Worm (Caenorhabditis elegans) whole organism, L4 larva: ENCODE results near the gene bbln-1.

Experiments used
- D1046.2 ChIP-seq: fragments of 200-800 bp; sonication (Bioruptor generic); IDR thresholded peaks from 2 replicates; pipeline ENCODE4 v1.3.6; 2022; ENCODE audit warnings: missing genetic modification characterization, missing compliant biosample characterization
- T26A8.4 ChIP-seq: fragments of 200-800 bp; sonication (Bioruptor generic); IDR thresholded peaks from 2 replicates; pipeline ENCODE4 v1.3.6; 2022; ENCODE audit warnings: missing genetic modification characterization, missing compliant biosample characterization
- Y5F2A.4 ChIP-seq: fragments of 200-800 bp; sonication (Bioruptor generic); optimal IDR thresholded peaks from 2 replicates; lab custom pipeline; 2018; ENCODE audit warnings: mild to moderate bottlenecking, missing genetic modification characterization, missing compliant biosample characterization
- ZK546.5 ChIP-seq, 2 experiments: sonication (generic microtip); optimal IDR thresholded peaks; 2 replicates each; lab custom pipeline; 2017; ENCODE audit warnings: missing biosample characterization in 2 of 2, missing genetic modification characterization in 2 of 2
- aha-1 ChIP-seq: fragments of 150-350 bp; peaks from one replicate; lab custom pipeline; 2014; ENCODE audit warnings: missing biosample characterization, missing genetic modification characterization
- aly-2 ChIP-seq: sonication (generic microtip); optimal IDR thresholded peaks from 2 replicates; lab custom pipeline; 2018; ENCODE audit warnings: missing biosample characterization, missing genetic modification characterization
- arid-1 ChIP-seq: fragments of 200-800 bp; sonication (Bioruptor generic); conservative IDR thresholded peaks from 2 replicates; pipeline ENCODE4 v1.3.6; 2022; ENCODE audit warnings: missing genetic modification reagents, missing genetic modification characterization, missing compliant biosample characterization
- attf-4 ChIP-seq: sonication (generic microtip); optimal IDR thresholded peaks from 3 replicates; lab custom pipeline; 2017; ENCODE audit warnings: missing biosample characterization, missing genetic modification characterization
- ceh-82 ChIP-seq: sonication (generic microtip); optimal IDR thresholded peaks from 2 replicates; lab custom pipeline; 2017; ENCODE audit warnings: missing biosample characterization, missing genetic modification characterization
- ces-1 ChIP-seq: fragments of 150-350 bp; sonication (generic microtip); optimal IDR thresholded peaks from 4 replicates; lab custom pipeline; 2014; ENCODE audit warnings: missing biosample characterization, missing genetic modification reagents, missing genetic modification characterization
- cey-2 ChIP-seq: sonication (generic microtip); optimal IDR thresholded peaks from 3 replicates; lab custom pipeline; 2017; ENCODE audit warnings: missing genetic modification characterization, mild to moderate bottlenecking, missing compliant biosample characterization, antibody characterized with exemption, borderline replicate concordance; ENCODE audit not compliant: insufficient read depth
- daf-12 ChIP-seq: fragments of 150-350 bp; optimal IDR thresholded peaks from 2 replicates; lab custom pipeline; 2014; ENCODE audit warnings: missing biosample characterization, missing genetic modification reagents, missing genetic modification characterization
- daf-16 ChIP-seq, 3 experiments: sonication (generic microtip); optimal IDR thresholded peaks; 2 replicates each; lab custom pipeline; 2016 to 2017; ENCODE audit warnings: missing genetic modification characterization in 3 of 3, missing genetic modification reagents in 3 of 3, mild to moderate bottlenecking in 2 of 3, missing compliant biosample characterization in 2 of 3, missing biosample characterization in 1 of 3, moderate library complexity in 1 of 3
- dmd-6 ChIP-seq: fragments of 200-800 bp; sonication (Bioruptor generic); IDR thresholded peaks from 2 replicates; pipeline ENCODE4 v1.3.6; 2022; ENCODE audit warnings: missing genetic modification reagents, missing genetic modification characterization, missing compliant biosample characterization
- dmd-8 ChIP-seq: fragments of 200-800 bp; sonication (Bioruptor generic); IDR thresholded peaks from 2 replicates; pipeline ENCODE4 v1.3.6; 2022; ENCODE audit warnings: missing genetic modification characterization, missing compliant biosample characterization
- dpl-1 ChIP-seq: fragments of 150-350 bp; optimal IDR thresholded peaks from 2 replicates; lab custom pipeline; 2014; ENCODE audit warnings: missing biosample characterization, missing genetic modification reagents, missing genetic modification characterization
- egl-27 ChIP-seq: sonication (generic microtip); optimal IDR thresholded peaks from 3 replicates; lab custom pipeline; 2017; ENCODE audit warnings: missing biosample characterization, missing genetic modification reagents, missing genetic modification characterization
- fkh-10 ChIP-seq: fragments of 150-350 bp; optimal IDR thresholded peaks from 2 replicates; lab custom pipeline; 2014; ENCODE audit warnings: missing biosample characterization, missing genetic modification reagents, missing genetic modification characterization
- hif-1 ChIP-seq, 2 experiments: sonication (generic microtip); optimal IDR thresholded peaks; 2 replicates each; lab custom pipeline; 2016 to 2017; ENCODE audit warnings: missing compliant biosample characterization in 2 of 2, missing genetic modification characterization in 2 of 2, missing genetic modification reagents in 2 of 2, missing genotype in 2 of 2, mild to moderate bottlenecking in 1 of 2
- hlh-11 ChIP-seq: fragments of 200-800 bp; sonication (Bioruptor generic); optimal IDR thresholded peaks from 2 replicates; lab custom pipeline; 2018; ENCODE audit warnings: mild to moderate bottlenecking, missing genetic modification characterization, missing compliant biosample characterization
- hlh-30 ChIP-seq: sonication (generic microtip); optimal IDR thresholded peaks from 2 replicates; lab custom pipeline; 2017; ENCODE audit warnings: antibody characterized with exemption, mild to moderate bottlenecking, missing genetic modification characterization, missing compliant biosample characterization; ENCODE audit not compliant: insufficient read depth
- hmg-1.1 ChIP-seq: fragments of 200-800 bp; sonication (Bioruptor generic); IDR thresholded peaks from 2 replicates; pipeline ENCODE4 v1.3.6; 2022; ENCODE audit warnings: missing genetic modification reagents, missing genetic modification characterization, missing compliant biosample characterization
- jun-1 ChIP-seq: fragments of 150-350 bp; optimal IDR thresholded peaks from 2 replicates; lab custom pipeline; 2014; ENCODE audit warnings: missing biosample characterization, missing genetic modification reagents, missing genetic modification characterization
- lin-13 ChIP-seq: fragments of 150-350 bp; optimal IDR thresholded peaks from 2 replicates; lab custom pipeline; 2014; ENCODE audit warnings: missing biosample characterization, missing genetic modification reagents, missing genetic modification characterization
- lin-15B ChIP-seq: fragments of 150-350 bp; sonication (generic microtip); optimal IDR thresholded peaks from 3 replicates; lab custom pipeline; 2014; ENCODE audit warnings: missing biosample characterization, missing genetic modification characterization
- lsy-2 ChIP-seq, 2 experiments: fragments of 150-350 bp in 1 of 2; sonication (generic microtip) in 1 of 2; optimal IDR thresholded peaks; 2 replicates each; lab custom pipeline; 2014 to 2017; ENCODE audit warnings: missing biosample characterization in 2 of 2, missing genetic modification characterization in 2 of 2
- mep-1 ChIP-seq: fragments of 150-350 bp; sonication (generic microtip); optimal IDR thresholded peaks from 3 replicates; lab custom pipeline; 2014; ENCODE audit warnings: missing biosample characterization, missing genetic modification characterization
- mes-2 ChIP-seq: sonication (generic microtip); optimal IDR thresholded peaks from 2 replicates; lab custom pipeline; 2016; ENCODE audit warnings: missing genotype, mild to moderate bottlenecking, missing genetic modification characterization, missing compliant biosample characterization; ENCODE audit not compliant: poor library complexity, severe bottlenecking
- mxl-3 ChIP-seq: fragments of 200-800 bp; sonication (Bioruptor generic); optimal IDR thresholded peaks from 2 replicates; lab custom pipeline; 2018; ENCODE audit warnings: mild to moderate bottlenecking, missing genetic modification characterization, missing compliant biosample characterization
- nhr-102 ChIP-seq: sonication (generic microtip); optimal IDR thresholded peaks from 2 replicates; lab custom pipeline; 2016; ENCODE audit warnings: mild to moderate bottlenecking, missing genetic modification characterization, moderate library complexity, missing compliant biosample characterization
- nhr-111 ChIP-seq: fragments of 200-800 bp; sonication (Bioruptor generic); optimal IDR thresholded peaks from 2 replicates; lab custom pipeline; 2018; ENCODE audit warnings: mild to moderate bottlenecking, missing genetic modification characterization, missing compliant biosample characterization
- nhr-25 ChIP-seq: sonication (generic microtip); optimal IDR thresholded peaks from 2 replicates; lab custom pipeline; 2017; ENCODE audit warnings: missing genetic modification characterization, mild to moderate bottlenecking, missing compliant biosample characterization, antibody characterized with exemption, moderate library complexity, borderline replicate concordance; ENCODE audit not compliant: insufficient read depth
- nhr-28 ChIP-seq: fragments of 150-350 bp; optimal IDR thresholded peaks from 2 replicates; lab custom pipeline; 2014; ENCODE audit warnings: missing biosample characterization, missing genetic modification characterization
- nhr-42 ChIP-seq: fragments of 200-800 bp; sonication (Bioruptor generic); IDR thresholded peaks from 2 replicates; pipeline ENCODE4 v1.3.6; 2022; ENCODE audit warnings: missing genetic modification characterization, missing compliant biosample characterization
- nhr-48 ChIP-seq: sonication (generic microtip); optimal IDR thresholded peaks from 2 replicates; lab custom pipeline; 2016; ENCODE audit warnings: mild to moderate bottlenecking, missing genetic modification characterization, missing compliant biosample characterization
- php-3 ChIP-seq: fragments of 200-800 bp; sonication (Bioruptor generic); IDR thresholded peaks from 2 replicates; pipeline ENCODE4 v1.3.6; 2022; ENCODE audit warnings: missing genetic modification reagents, missing genetic modification characterization, missing compliant biosample characterization
- rbr-2 ChIP-seq: sonication (generic microtip); optimal IDR thresholded peaks from 2 replicates; lab custom pipeline; 2016; ENCODE audit warnings: missing genotype, missing genetic modification characterization, missing compliant biosample characterization
- sdz-12 ChIP-seq: fragments of 200-800 bp; sonication (Bioruptor generic); optimal IDR thresholded peaks from 2 replicates; lab custom pipeline; 2018; ENCODE audit warnings: mild to moderate bottlenecking, missing genetic modification characterization, missing compliant biosample characterization
- set-16 ChIP-seq: fragments of 200-800 bp; sonication (Bioruptor generic); IDR thresholded peaks from 2 replicates; pipeline ENCODE4 v1.3.6; 2022; ENCODE audit warnings: missing genetic modification reagents, missing genetic modification characterization, missing compliant biosample characterization
- skn-1 ChIP-seq: fragments of 150-350 bp; optimal IDR thresholded peaks from 2 replicates; lab custom pipeline; 2014; ENCODE audit warnings: missing biosample characterization, missing genetic modification characterization
- spr-1 ChIP-seq: sonication (generic microtip); optimal IDR thresholded peaks from 2 replicates; lab custom pipeline; 2016; ENCODE audit warnings: mild to moderate bottlenecking, missing genetic modification characterization, missing compliant biosample characterization
- spr-3 ChIP-seq: fragments of 200-800 bp; sonication (Bioruptor generic); optimal IDR thresholded peaks from 2 replicates; lab custom pipeline; 2018; ENCODE audit warnings: mild to moderate bottlenecking, missing genetic modification characterization, missing compliant biosample characterization
- tag-97 ChIP-seq: fragments of 200-800 bp; sonication (Bioruptor generic); IDR thresholded peaks from 2 replicates; pipeline ENCODE4 v1.3.6; 2022; ENCODE audit warnings: missing genetic modification characterization, missing compliant biosample characterization
- unc-39 ChIP-seq: sonication (generic microtip); optimal IDR thresholded peaks from 2 replicates; lab custom pipeline; 2017; ENCODE audit warnings: missing biosample characterization, missing genetic modification characterization
- unc-62 ChIP-seq, 3 experiments: fragments of 150-350 bp in 1 of 3; sonication (generic microtip); optimal IDR thresholded peaks in 2 of 3; peaks in 1 of 3; 1 replicate in 1 of 3; 2 replicates in 2 of 3; lab custom pipeline; 2014 to 2017; ENCODE audit warnings: missing biosample characterization in 3 of 3, missing genetic modification characterization in 3 of 3, missing genetic modification reagents in 3 of 3, missing genotype in 1 of 3
- vab-7 ChIP-seq: fragments of 200-800 bp; sonication (Bioruptor generic); IDR thresholded peaks from 2 replicates; pipeline ENCODE4 v1.3.6; 2022; ENCODE audit warnings: missing genetic modification reagents, missing genetic modification characterization, missing compliant biosample characterization
- zag-1 ChIP-seq: fragments of 150-350 bp; optimal IDR thresholded peaks from 2 replicates; lab custom pipeline; 2014; ENCODE audit warnings: missing biosample characterization, missing genetic modification characterization
- zfp-2 ChIP-seq: sonication (generic microtip); optimal IDR thresholded peaks from 2 replicates; lab custom pipeline; 2016; ENCODE audit warnings: mild to moderate bottlenecking, missing genetic modification characterization, missing compliant biosample characterization
- zip-11 ChIP-seq: fragments of 200-800 bp; sonication (Bioruptor generic); IDR thresholded peaks from 2 replicates; pipeline ENCODE4 v1.3.6; 2022; ENCODE audit warnings: missing genetic modification characterization, missing compliant biosample characterization

bbln-1 gene

ce11 chrX:3159542-3159941, 7.3 kb upstream of the bbln-1 start, which contains the start of gene gcc-1 (continued):
- TF ChIP-seq dpl-1 (GFP tag; lab: Kevin White, UChicago) (no peak), hlh-11 (tag; lab: Kevin White, UChicago) (peak; percentile 33), attf-4 (no peak), Y5F2A.4 (no peak), zip-11 (GFP tag; lab: Robert Waterston, UW) (no peak), php-3 (GFP tag; lab: Robert Waterston, UW) (no peak), arid-1 (no peak), mep-1 (tag; lab: Kevin White, UChicago) (peak; percentile 49), tag-97 (GFP tag; lab: Robert Waterston, UW) (no peak), zfp-2 (tag; lab: Kevin White, UChicago) (no peak), D1046.2 (GFP tag; lab: Robert Waterston, UW) (no peak), ceh-82 (tag; lab: Kevin White, UChicago) (no peak), nhr-48 (tag; lab: Kevin White, UChicago) (no peak), dmd-8 (no peak), zag-1 (tag; lab: Kevin White, UChicago) (no peak), aly-2 (tag; lab: Kevin White, UChicago) (no peak), lsy-2 (tag; optimal IDR thresholded peaks at IDR 0.05; lab: Kevin White, UChicago) (peak in 1 of 2 experiments; percentile 47), skn-1 (tag; lab: Kevin White, UChicago) (no peak), nhr-42 (GFP tag; lab: Robert Waterston, UW) (no peak), lin-13 (GFP tag; lab: Kevin White, UChicago) (no peak), spr-1 (peak; percentile 0), spr-3 (GFP tag; lab: Kevin White, UChicago) (no peak), rbr-2 (tag; lab: Kevin White, UChicago) (peak; percentile 35), set-16 (no peak), mes-2 (peak; percentile 69), dmd-6 (GFP tag; lab: Robert Waterston, UW) (peak; percentile 23; the same call in 1 of the 2 replicates), nhr-102 (tag; lab: Kevin White, UChicago) (peak; percentile 13), vab-7 (no peak), nhr-111 (GFP tag; lab: Kevin White, UChicago) (no peak), jun-1 (tag; lab: Kevin White, UChicago) (no peak), unc-39 (no peak), fkh-10 (no peak), egl-27 (tag; lab: Kevin White, UChicago) (no peak), daf-12 (tag; lab: Kevin White, UChicago) (no peak), hlh-30 (peak; percentile 10), hmg-1.1 (peak; percentile 64; the same call in 1 of the 2 replicates), mxl-3 (GFP tag; lab: Kevin White, UChicago) (peak; percentile 96)

- TF ChIP-seq unc-62 (GFP tag; optimal IDR thresholded peaks at IDR 0.05 in 1 of 2; lab: Kevin White, UChicago), result peak in 1 of 2 experiments; percentile 89
- no peak for TF ChIP-seq unc-62 (tag; optimal IDR thresholded peaks at IDR 0.05; lab: Kevin White, UChicago)
- TF ChIP-seq cey-2 (tag; lab: Kevin White, UChicago), result no peak
- peak; percentile 94 for TF ChIP-seq aha-1 (tag; lab: Kevin White, UChicago)
- TF ChIP-seq nhr-25, result no peak
- no peak for TF ChIP-seq T26A8.4 (GFP tag; lab: Robert Waterston, UW)
- no peak for TF ChIP-seq hif-1 (tag; optimal IDR thresholded peaks at IDR 0.05; lab: Kevin White, UChicago)
- no peak for TF ChIP-seq lin-15B (tag; lab: Kevin White, UChicago)
- no peak for TF ChIP-seq ZK546.5 (tag; optimal IDR thresholded peaks at IDR 0.05; lab: Kevin White, UChicago)
- no peak for TF ChIP-seq ces-1
- no peak for TF ChIP-seq daf-16 (GFP tag; optimal IDR thresholded peaks at IDR 0.05; lab: Kevin White, UChicago)
- peak; percentile 4 for TF ChIP-seq daf-16 (tag; optimal IDR thresholded peaks at IDR 0.05; lab: Kevin White, UChicago)
- TF ChIP-seq nhr-28 (tag; lab: Kevin White, UChicago), result peak; percentile 36
- no peak for TF ChIP-seq sdz-12 (GFP tag; lab: Kevin White, UChicago)
- TF ChIP-seq hlh-11 (tag; lab: Kevin White, UChicago), result peak; percentile 18
- TF ChIP-seq, all 104 proteins: peak for 5
Measured at ce11 chrX:3156062-3156791, 4.0 kb upstream of the bbln-1 start.
